Fruit fly (Drosophila melanogaster) S2 (cell line): Measurements from ENCODE around the gene DPCoAC.

ENCODE experiments used
- CG8478 ChIP-seq: fragments of >200 bp; optimal IDR thresholded peaks from 2 replicates; lab custom pipeline; 2018
- CTCF ChIP-seq, 2 experiments: fragments of >200 bp; optimal IDR thresholded peaks; 2 replicates each; lab custom pipeline; 2018

- TF ChIP-seq CTCF (optimal IDR thresholded peaks at IDR 0.05; lab: Kevin White, UChicago) (no peak), CG8478 (lab: Kevin White, UChicago) (no peak)
Observed at dm6 chr3R:20574535-20574980, 17.1 kb upstream of the DPCoAC start.
